Worm (Caenorhabditis elegans) whole organism, midembryonic: ENCODE data around the gene clec-55.

ENCODE experiments used
- flt-1 ChIP-seq: fragments of 200-800 bp; sonication (Bioruptor generic); IDR thresholded peaks from 2 replicates; pipeline ENCODE4 v1.3.6; 2022; ENCODE audit warnings: missing genetic modification characterization, missing compliant biosample characterization
- klf-2 ChIP-seq: fragments of 200-800 bp; sonication (Bioruptor generic); conservative IDR thresholded peaks from 2 replicates; pipeline ENCODE4 v1.3.6; 2022; ENCODE audit warnings: missing genetic modification reagents, missing genetic modification characterization, missing compliant biosample characterization
- ref-1 ChIP-seq: fragments of 200-800 bp; sonication (Bioruptor generic); conservative IDR thresholded peaks from 2 replicates; pipeline ENCODE4 v1.3.6; 2022; ENCODE audit warnings: missing genetic modification reagents, missing genetic modification characterization, missing compliant biosample characterization

ce11 chrV:14436195-14436594, 42.9 kb upstream of the clec-55 start:
- TF ChIP-seq ref-1, result no peak
- no peak for TF ChIP-seq flt-1 (GFP tag; lab: Robert Waterston, UW)
- no peak for TF ChIP-seq klf-2 (GFP tag; lab: Robert Waterston, UW)
